Fruit fly (Drosophila melanogaster): ENCODE results near the gene Gr89a.

Gene Gr89a

dm6 chr3R:16477033-16477432 lies 21.7 kb downstream of the Gr89a start, which contains the start of gene Gyc89Db:
Gyc89Db (plus strand) TSS chr3R:16477110.
- TF ChIP-seq tj (GFP tag; optimal IDR thresholded peaks at IDR 0.05) (no peak), kay (GFP tag; ENCODE audit: borderline replicate concordance) (no peak), Crg-1 (GFP tag; optimal IDR thresholded peaks at IDR 0.05) (no peak), CG1620 (GFP tag; optimal IDR thresholded peaks at IDR 0.05) (no peak), CG5204 (GFP tag; optimal IDR thresholded peaks at IDR 0.05) (no peak), cnc (optimal IDR thresholded peaks at IDR 0.05) (no peak), bab1 (GFP tag; optimal IDR thresholded peaks at IDR 0.05) (no peak), toe (GFP tag; optimal IDR thresholded peaks at IDR 0.05) (no peak), Hr96 (GFP tag; optimal IDR thresholded peaks at IDR 0.05) (no peak), cic (GFP tag; optimal IDR thresholded peaks at IDR 0.05) (no peak), CG11617 (GFP tag; optimal IDR thresholded peaks at IDR 0.05) (no peak), CG12768 (GFP tag; optimal IDR thresholded peaks at IDR 0.05) (no peak), CG33017 (tag; optimal IDR thresholded peaks at IDR 0.05) (no peak), CG14711 (tag; optimal IDR thresholded peaks at IDR 0.05) (no peak), Clk (GFP tag; optimal IDR thresholded peaks at IDR 0.05) (no peak), Mnt (GFP tag; optimal IDR thresholded peaks at IDR 0.05) (no peak)

- TF ChIP-seq cic (GFP tag; optimal IDR thresholded peaks at IDR 0.05) (no peak), Hr96 (GFP tag; optimal IDR thresholded peaks at IDR 0.05) (no peak), CG12768 (GFP tag; optimal IDR thresholded peaks at IDR 0.05) (no peak), ovo (GFP tag; optimal IDR thresholded peaks at IDR 0.05) (no peak), CG11617 (GFP tag; optimal IDR thresholded peaks at IDR 0.05) (no peak), Clk (GFP tag; optimal IDR thresholded peaks at IDR 0.05) (no peak), CG33017 (tag; optimal IDR thresholded peaks at IDR 0.05) (no peak), kay (GFP tag; ENCODE audit: borderline replicate concordance) (no peak), CG7045 (GFP tag; optimal IDR thresholded peaks at IDR 0.05) (no peak), toe (GFP tag; optimal IDR thresholded peaks at IDR 0.05) (no peak), Crg-1 (GFP tag; optimal IDR thresholded peaks at IDR 0.05) (no peak), pad (GFP tag; optimal IDR thresholded peaks at IDR 0.05) (no peak), tj (GFP tag; optimal IDR thresholded peaks at IDR 0.05) (no peak), CG1620 (GFP tag; optimal IDR thresholded peaks at IDR 0.05) (no peak), CG5204 (GFP tag; optimal IDR thresholded peaks at IDR 0.05) (no peak), bab1 (GFP tag; optimal IDR thresholded peaks at IDR 0.05) (no peak)
Observed at dm6 chr3R:16476472-16476871, 22.3 kb downstream of the Gr89a start.

dm6 chr3R:16472301-16472700 lies 26.5 kb downstream of the Gr89a start, which contains the start of gene Gyc89Da:
Gyc89Da (plus strand) TSS chr3R:16472601.
- TF ChIP-seq pad (GFP tag; optimal IDR thresholded peaks at IDR 0.05) = no peak
- no peak for TF ChIP-seq toe (GFP tag; optimal IDR thresholded peaks at IDR 0.05)
- TF ChIP-seq kay (GFP tag; ENCODE audit: borderline replicate concordance) = no peak
- no peak for TF ChIP-seq CG14711 (tag; optimal IDR thresholded peaks at IDR 0.05)
- TF ChIP-seq cic (GFP tag; optimal IDR thresholded peaks at IDR 0.05) = no peak
- TF ChIP-seq CG7101 (tag; optimal IDR thresholded peaks at IDR 0.05) = no peak
- no peak for TF ChIP-seq CG12768 (GFP tag; optimal IDR thresholded peaks at IDR 0.05)
- TF ChIP-seq Mnt (GFP tag; optimal IDR thresholded peaks at IDR 0.05) = no peak
- TF ChIP-seq CG7045 (GFP tag; optimal IDR thresholded peaks at IDR 0.05) = no peak
- TF ChIP-seq cnc (optimal IDR thresholded peaks at IDR 0.05) = no peak
- no peak for TF ChIP-seq Clk (GFP tag; optimal IDR thresholded peaks at IDR 0.05)
- TF ChIP-seq CG1620 (GFP tag; optimal IDR thresholded peaks at IDR 0.05) = no peak

dm6 chr3R:16469501-16470263 lies 29.1 kb downstream of the Gr89a start, which contains the start of the genes CG42232 and CSN5:
CG42232 (minus strand) TSS chr3R:16469663.
CSN5 (plus strand) TSS chr3R:16470099.
- TF ChIP-seq CG12768 (GFP tag; optimal IDR thresholded peaks at IDR 0.05) (peak; percentile 35), pad (GFP tag; optimal IDR thresholded peaks at IDR 0.05) (peak; percentile 11), toe (GFP tag; optimal IDR thresholded peaks at IDR 0.05) (peak; percentile 68), CG5204 (GFP tag; optimal IDR thresholded peaks at IDR 0.05) (peak; percentile 53), cnc (optimal IDR thresholded peaks at IDR 0.05) (no peak), Crg-1 (GFP tag; optimal IDR thresholded peaks at IDR 0.05) (no peak), Clk (GFP tag; optimal IDR thresholded peaks at IDR 0.05) (no peak), Mnt (GFP tag; optimal IDR thresholded peaks at IDR 0.05) (no peak), kay (GFP tag; ENCODE audit: borderline replicate concordance) (no peak), CG33017 (tag; optimal IDR thresholded peaks at IDR 0.05) (no peak), Hr96 (GFP tag; optimal IDR thresholded peaks at IDR 0.05) (peak; percentile 31), CG7045 (GFP tag; optimal IDR thresholded peaks at IDR 0.05) (peak; percentile 31), ovo (GFP tag; optimal IDR thresholded peaks at IDR 0.05) (peak; percentile 23), CG14711 (tag; optimal IDR thresholded peaks at IDR 0.05) (peak; percentile 49), bab1 (GFP tag; optimal IDR thresholded peaks at IDR 0.05) (peak; percentile 48), cic (GFP tag; optimal IDR thresholded peaks at IDR 0.05) (no peak), CG11617 (GFP tag; optimal IDR thresholded peaks at IDR 0.05) (peak; percentile 63), CG7101 (tag; optimal IDR thresholded peaks at IDR 0.05) (peak; percentile 34), tj (GFP tag; optimal IDR thresholded peaks at IDR 0.05) (peak; percentile 5), CG1620 (GFP tag; optimal IDR thresholded peaks at IDR 0.05) (peak; percentile 40)

dm6 chr3R:16468556-16468955 lies 30.2 kb downstream of the Gr89a start:
- TF ChIP-seq cnc (optimal IDR thresholded peaks at IDR 0.05) (no peak), CG33017 (tag; optimal IDR thresholded peaks at IDR 0.05) (no peak), CG1620 (GFP tag; optimal IDR thresholded peaks at IDR 0.05) (no peak), ovo (GFP tag; optimal IDR thresholded peaks at IDR 0.05) (no peak), tj (GFP tag; optimal IDR thresholded peaks at IDR 0.05) (no peak), Clk (GFP tag; optimal IDR thresholded peaks at IDR 0.05) (no peak), CG12768 (GFP tag; optimal IDR thresholded peaks at IDR 0.05) (no peak), CG7101 (tag; optimal IDR thresholded peaks at IDR 0.05) (no peak), pad (GFP tag; optimal IDR thresholded peaks at IDR 0.05) (no peak), Hr96 (GFP tag; optimal IDR thresholded peaks at IDR 0.05) (no peak), CG7045 (GFP tag; optimal IDR thresholded peaks at IDR 0.05) (no peak), CG11617 (GFP tag; optimal IDR thresholded peaks at IDR 0.05) (no peak), CG14711 (tag; optimal IDR thresholded peaks at IDR 0.05) (no peak), Crg-1 (GFP tag; optimal IDR thresholded peaks at IDR 0.05) (no peak), toe (GFP tag; optimal IDR thresholded peaks at IDR 0.05) (no peak), CG5204 (GFP tag; optimal IDR thresholded peaks at IDR 0.05) (no peak), Mnt (GFP tag; optimal IDR thresholded peaks at IDR 0.05) (no peak), cic (GFP tag; optimal IDR thresholded peaks at IDR 0.05) (no peak), bab1 (GFP tag; optimal IDR thresholded peaks at IDR 0.05) (no peak)
